Fruit fly (Drosophila melanogaster) whole organism, prepupa: ENCODE results near the gene CG2540.

Experiments used
- CG15336 ChIP-seq: fragments of 200-800 bp; sonication (Bioruptor generic); IDR thresholded peaks from 2 replicates; pipeline ENCODE4 v1.3.6; 2022; ENCODE audit warnings: missing biosample characterization, missing genetic modification characterization
- CG6792 ChIP-seq: fragments of 200-800 bp; sonication (Bioruptor generic); optimal IDR thresholded peaks from 3 replicates; lab custom pipeline; 2016; ENCODE audit warnings: missing biosample characterization, missing genetic modification characterization
- Ets96B ChIP-seq: fragments of 200-800 bp; optimal IDR thresholded peaks from 2 replicates; lab custom pipeline; 2019; ENCODE audit warnings: missing biosample characterization, mild to moderate bottlenecking, missing genetic modification characterization, moderate library complexity
- Lpt ChIP-seq: fragments of 200-800 bp; sonication (Bioruptor generic); optimal IDR thresholded peaks from 3 replicates; lab custom pipeline; 2016; ENCODE audit warnings: missing biosample characterization, missing genetic modification characterization
- OdsH ChIP-seq: fragments of 200-800 bp; sonication (Bioruptor generic); optimal IDR thresholded peaks from 3 replicates; lab custom pipeline; 2016; ENCODE audit warnings: missing biosample characterization, missing genetic modification characterization
- Sox14 ChIP-seq: fragments of 200-800 bp; sonication (Bioruptor generic); optimal IDR thresholded peaks from 3 replicates; lab custom pipeline; 2016; ENCODE audit warnings: missing biosample characterization, missing genetic modification characterization
- dac ChIP-seq: fragments of 200-800 bp; sonication (Bioruptor generic); optimal IDR thresholded peaks from 2 replicates; lab custom pipeline; 2017; ENCODE audit warnings: missing biosample characterization, mild to moderate bottlenecking, missing genetic modification characterization
- dsx ChIP-seq: fragments of 200-800 bp; optimal IDR thresholded peaks from 3 replicates; lab custom pipeline; 2019; ENCODE audit warnings: missing biosample characterization, mild to moderate bottlenecking, missing genetic modification characterization, moderate library complexity; ENCODE audit not compliant: poor library complexity, severe bottlenecking

DNA sequence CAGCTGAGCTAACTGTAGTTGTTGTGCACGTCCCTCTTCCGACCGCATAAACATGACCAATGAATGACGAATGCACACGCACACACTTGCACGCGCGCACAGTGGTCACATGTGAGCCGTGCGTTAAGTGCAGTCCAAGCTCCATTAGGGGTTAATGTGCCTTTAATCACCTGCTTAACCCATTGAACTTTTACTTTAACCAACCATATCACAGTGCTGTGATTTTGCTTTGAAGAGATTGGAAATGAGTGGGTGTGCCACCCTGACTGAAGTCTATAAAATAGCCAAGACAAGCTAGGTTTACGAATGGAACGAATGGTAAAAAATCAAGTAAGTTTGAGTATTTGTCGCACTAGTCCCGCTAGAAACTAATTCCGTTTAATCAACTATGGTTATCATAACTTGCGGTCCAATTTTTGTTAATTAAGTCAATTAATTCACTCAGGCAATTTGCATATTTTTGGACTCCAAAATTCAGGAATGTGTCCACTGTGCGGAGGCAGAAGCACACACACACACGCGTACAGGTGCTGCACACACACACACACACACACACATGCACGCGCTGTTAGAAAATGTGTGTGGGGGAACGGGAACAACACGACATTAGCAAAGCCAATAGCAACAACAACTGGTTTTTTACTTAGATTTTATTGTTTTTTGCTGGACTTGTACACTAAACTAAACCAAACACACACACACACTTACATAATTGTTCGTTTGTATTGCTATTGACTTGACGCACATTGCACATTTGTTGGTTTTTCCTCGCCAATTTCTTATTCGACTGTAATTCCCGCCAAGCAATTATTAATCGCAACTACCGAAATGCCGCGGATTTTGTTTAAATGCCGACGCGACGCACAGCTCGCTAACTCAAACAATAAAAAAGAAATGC, 38.2 kb upstream of the CG2540 start:
- TF ChIP-seq Sox14 (GFP tag; lab: Kevin White, UChicago): peak; percentile 85
- TF ChIP-seq dac: peak; percentile 73
- TF ChIP-seq CG15336: peak; percentile 54
- peak; percentile 75 for TF ChIP-seq CG6792
- TF ChIP-seq Ets96B (tag; lab: Kevin White, UChicago): peak; percentile 51
- TF ChIP-seq OdsH: peak; percentile 80
- TF ChIP-seq Lpt: peak; percentile 67
- peak; percentile 37 for TF ChIP-seq dsx (GFP tag; lab: Kevin White, UChicago)
